Worm (Caenorhabditis elegans) whole organism, midembryonic: ENCODE data around the gene mtm-5.

Source experiments
- T22C8.4 ChIP-seq: fragments of 200-800 bp; sonication (Bioruptor generic); IDR thresholded peaks from 2 replicates; pipeline ENCODE4 v1.3.6; 2022; ENCODE audit warnings: missing genetic modification characterization, missing compliant biosample characterization
- flt-1 ChIP-seq: fragments of 200-800 bp; sonication (Bioruptor generic); IDR thresholded peaks from 2 replicates; pipeline ENCODE4 v1.3.6; 2022; ENCODE audit warnings: missing genetic modification characterization, missing compliant biosample characterization
- med-1 ChIP-seq: sonication (generic microtip); optimal IDR thresholded peaks from 2 replicates; lab custom pipeline; 2017; ENCODE audit warnings: missing genetic modification characterization, mild to moderate bottlenecking, missing compliant biosample characterization, antibody characterized with exemption, missing genetic modification reagents; ENCODE audit not compliant: insufficient read depth
- ref-1 ChIP-seq: fragments of 200-800 bp; sonication (Bioruptor generic); conservative IDR thresholded peaks from 2 replicates; pipeline ENCODE4 v1.3.6; 2022; ENCODE audit warnings: missing genetic modification reagents, missing genetic modification characterization, missing compliant biosample characterization

ce11 chrX:5226265-5226664 is 16.9 kb downstream of the mtm-5 start, which contains the start of gene H28G03.3:
- TF ChIP-seq T22C8.4 (GFP tag; lab: Robert Waterston, UW): no peak
- TF ChIP-seq med-1 (GFP tag; lab: Kevin White, UChicago): no peak
- no peak for TF ChIP-seq ref-1 (GFP tag; lab: Robert Waterston, UW)
- no peak for TF ChIP-seq flt-1
